Worm (Caenorhabditis elegans) whole organism, L3 larva: ENCODE results near the gene bli-5.

Experiments used
- aly-2 ChIP-seq: fragments of 150-350 bp; optimal IDR thresholded peaks from 2 replicates; lab custom pipeline; 2014; ENCODE audit warnings: missing biosample characterization, missing genetic modification characterization
- ama-1 ChIP-seq: fragments of 150-350 bp; optimal IDR thresholded peaks from 2 replicates; lab custom pipeline; 2018
- ceh-82 ChIP-seq: fragments of 150-350 bp; optimal IDR thresholded peaks from 2 replicates; lab custom pipeline; 2014; ENCODE audit warnings: missing biosample characterization, missing genetic modification characterization
- elt-1 ChIP-seq: fragments of 150-350 bp; optimal IDR thresholded peaks from 2 replicates; lab custom pipeline; 2014; ENCODE audit warnings: missing biosample characterization, missing genetic modification characterization
- elt-3 ChIP-seq, 3 experiments: fragments of 150-350 bp in 1 of 3; sonication (generic microtip) in 2 of 3; optimal IDR thresholded peaks; 2 replicates in 2 of 3; 4 replicates in 1 of 3; lab custom pipeline; 2014 to 2017; ENCODE audit warnings: missing biosample characterization in 3 of 3, missing genetic modification characterization in 3 of 3
- eor-1 ChIP-seq, 2 experiments: fragments of 150-350 bp; optimal IDR thresholded peaks; 2 replicates each; lab custom pipeline; 2014 to 2018; ENCODE audit warnings: missing biosample characterization in 2 of 2, missing genetic modification characterization in 2 of 2
- mdl-1 ChIP-seq: fragments of 150-350 bp; optimal IDR thresholded peaks from 2 replicates; lab custom pipeline; 2014; ENCODE audit warnings: missing biosample characterization, missing genetic modification characterization
- nfya-1 ChIP-seq: sonication (generic microtip); optimal IDR thresholded peaks from 2 replicates; lab custom pipeline; 2017; ENCODE audit warnings: missing genetic modification characterization, mild to moderate bottlenecking, missing compliant biosample characterization, antibody characterized with exemption, moderate library complexity; ENCODE audit not compliant: insufficient read depth
- nhr-237 ChIP-seq: fragments of 150-350 bp; optimal IDR thresholded peaks from 2 replicates; lab custom pipeline; 2014; ENCODE audit warnings: missing biosample characterization, missing genetic modification characterization
- nhr-25 ChIP-seq: sonication (generic microtip); optimal IDR thresholded peaks from 2 replicates; lab custom pipeline; 2017; ENCODE audit warnings: missing biosample characterization, missing genetic modification characterization
- pha-4 ChIP-seq: fragments of 150-350 bp; optimal IDR thresholded peaks from 2 replicates; lab custom pipeline; 2014; ENCODE audit warnings: missing biosample characterization, missing genetic modification reagents, missing genetic modification characterization
- unc-39 ChIP-seq: sonication (generic microtip); optimal IDR thresholded peaks from 4 replicates; lab custom pipeline; 2017; ENCODE audit warnings: missing biosample characterization, missing genetic modification characterization

DNA sequence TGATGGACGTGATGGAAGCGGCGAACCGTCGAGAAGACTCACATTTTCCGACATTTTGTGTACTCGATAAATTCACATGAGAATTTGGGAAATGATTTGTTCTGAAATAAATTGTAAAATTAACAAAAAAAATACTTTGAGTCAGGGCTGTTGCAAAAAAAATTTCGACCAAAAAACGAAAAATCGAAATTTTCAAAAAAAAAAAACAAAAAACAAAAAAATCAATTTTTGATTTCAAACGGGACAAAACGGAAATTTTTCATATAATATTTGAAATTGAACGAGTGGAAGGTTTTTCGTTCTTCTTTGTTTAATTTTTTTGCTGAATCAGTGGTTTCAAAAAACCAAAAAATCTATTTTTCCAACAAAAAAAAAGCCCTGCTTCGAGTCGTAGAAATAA lies 25.6 kb upstream of the bli-5 start, which contains the start of gene cua-1:
- TF ChIP-seq nfya-1 (tag; lab: Kevin White, UChicago): no peak
- TF ChIP-seq pha-4 (tag; lab: Kevin White, UChicago): no peak
- TF ChIP-seq elt-1: no peak
- no peak for TF ChIP-seq elt-3 (tag; optimal IDR thresholded peaks at IDR 0.05; lab: Kevin White, UChicago)
- no peak for TF ChIP-seq ceh-82
- no peak for TF ChIP-seq ama-1 (lab: Kevin White, UChicago)
- no peak for TF ChIP-seq nhr-237
- TF ChIP-seq nhr-25 (tag; lab: Kevin White, UChicago): no peak
- TF ChIP-seq unc-39 (tag; lab: Kevin White, UChicago): no peak
- TF ChIP-seq eor-1 (tag; optimal IDR thresholded peaks at IDR 0.05; lab: Kevin White, UChicago): no peak
- TF ChIP-seq mdl-1 (tag; lab: Kevin White, UChicago): no peak
- no peak for TF ChIP-seq aly-2 (tag; lab: Kevin White, UChicago)
